Worm (Caenorhabditis elegans) whole organism, mixed stage, embryonic: ENCODE measurements around the gene srg-10.

Experiments
- M03D4.4 ChIP-seq: sonication (generic microtip); optimal IDR thresholded peaks from 2 replicates; lab custom pipeline; 2017; ENCODE audit warnings: mild to moderate bottlenecking, missing genetic modification characterization, missing compliant biosample characterization
- bed-3 ChIP-seq: fragments of 200-800 bp; sonication (Bioruptor generic); optimal IDR thresholded peaks from 3 replicates; lab custom pipeline; 2018; ENCODE audit warnings: mild to moderate bottlenecking, missing genetic modification characterization, moderate library complexity, missing compliant biosample characterization
- blmp-1 ChIP-seq: fragments of 150-350 bp; optimal IDR thresholded peaks from 2 replicates; lab custom pipeline; 2014; ENCODE audit warnings: missing biosample characterization, missing genetic modification characterization
- ceh-39 ChIP-seq: fragments of 150-350 bp; optimal IDR thresholded peaks from 2 replicates; lab custom pipeline; 2014; ENCODE audit warnings: missing biosample characterization, missing genetic modification characterization
- ceh-43 ChIP-seq: fragments of 200-800 bp; sonication (Bioruptor generic); optimal IDR thresholded peaks from 2 replicates; lab custom pipeline; 2018; ENCODE audit warnings: mild to moderate bottlenecking, missing genetic modification characterization, moderate library complexity, missing compliant biosample characterization
- ceh-83 ChIP-seq: fragments of 200-800 bp; sonication (Bioruptor generic); optimal IDR thresholded peaks from 2 replicates; lab custom pipeline; 2018; ENCODE audit warnings: mild to moderate bottlenecking, missing genetic modification characterization, missing compliant biosample characterization
- ces-1 ChIP-seq: fragments of 150-350 bp; optimal IDR thresholded peaks from 2 replicates; lab custom pipeline; 2014; ENCODE audit warnings: missing biosample characterization, missing genetic modification reagents, missing genetic modification characterization
- drap-1 ChIP-seq: fragments of 200-800 bp; sonication (Bioruptor generic); optimal IDR thresholded peaks from 3 replicates; lab custom pipeline; 2018; ENCODE audit warnings: mild to moderate bottlenecking, missing genetic modification characterization, missing compliant biosample characterization
- elt-1 ChIP-seq: sonication (generic microtip); optimal IDR thresholded peaks from 2 replicates; lab custom pipeline; 2017; ENCODE audit warnings: missing genetic modification characterization, mild to moderate bottlenecking, missing compliant biosample characterization, antibody characterized with exemption, moderate library complexity, borderline replicate concordance; ENCODE audit not compliant: insufficient read depth
- elt-3 ChIP-seq: fragments of 150-350 bp; optimal IDR thresholded peaks from 2 replicates; lab custom pipeline; 2014; ENCODE audit warnings: missing biosample characterization, missing genetic modification characterization
- flh-1 ChIP-seq: fragments of 200-800 bp; sonication (Bioruptor generic); optimal IDR thresholded peaks from 2 replicates; lab custom pipeline; 2018; ENCODE audit warnings: mild to moderate bottlenecking, missing genetic modification characterization, moderate library complexity, missing compliant biosample characterization
- ham-2 ChIP-seq: fragments of 200-800 bp; sonication (Bioruptor generic); optimal IDR thresholded peaks from 2 replicates; lab custom pipeline; 2018; ENCODE audit warnings: mild to moderate bottlenecking, missing genetic modification characterization, missing compliant biosample characterization
- lin-13 ChIP-seq: fragments of 150-350 bp; optimal IDR thresholded peaks from 2 replicates; lab custom pipeline; 2014; ENCODE audit warnings: missing biosample characterization, missing genetic modification characterization
- lin-32 ChIP-seq: fragments of 200-800 bp; sonication (Bioruptor generic); optimal IDR thresholded peaks from 2 replicates; lab custom pipeline; 2018; ENCODE audit warnings: mild to moderate bottlenecking, missing genetic modification characterization, missing compliant biosample characterization
- lsy-2 ChIP-seq: fragments of 150-350 bp; optimal IDR thresholded peaks from 2 replicates; lab custom pipeline; 2014; ENCODE audit warnings: missing biosample characterization, missing genetic modification characterization
- mab-5 ChIP-seq: fragments of 150-350 bp; optimal IDR thresholded peaks from 2 replicates; lab custom pipeline; 2014; ENCODE audit warnings: missing biosample characterization, missing genetic modification characterization
- mep-1 ChIP-seq: fragments of 150-350 bp; optimal IDR thresholded peaks from 2 replicates; lab custom pipeline; 2017; ENCODE audit warnings: missing biosample characterization, missing genetic modification reagents, missing genetic modification characterization, inconsistent platforms
- nhr-12 ChIP-seq: fragments of 150-350 bp; optimal IDR thresholded peaks from 2 replicates; lab custom pipeline; 2014; ENCODE audit warnings: missing biosample characterization, missing genetic modification characterization
- nhr-2 ChIP-seq: fragments of 150-350 bp; optimal IDR thresholded peaks from 2 replicates; lab custom pipeline; 2014; ENCODE audit warnings: missing biosample characterization, missing genetic modification characterization
- nhr-237 ChIP-seq: fragments of 150-350 bp; optimal IDR thresholded peaks from 2 replicates; lab custom pipeline; 2014; ENCODE audit warnings: missing biosample characterization, missing genetic modification characterization
- nhr-28 ChIP-seq: fragments of 150-350 bp; optimal IDR thresholded peaks from 2 replicates; lab custom pipeline; 2014; ENCODE audit warnings: missing biosample characterization, missing genetic modification characterization
- nhr-76 ChIP-seq: sonication (generic microtip); optimal IDR thresholded peaks from 2 replicates; lab custom pipeline; 2017; ENCODE audit warnings: missing biosample characterization, missing genetic modification characterization
- sem-2 ChIP-seq: fragments of 200-800 bp; sonication (Bioruptor generic); optimal IDR thresholded peaks from 2 replicates; lab custom pipeline; 2018; ENCODE audit warnings: mild to moderate bottlenecking, missing genetic modification characterization, missing compliant biosample characterization
- snpc-4 ChIP-seq: fragments of 150-350 bp; optimal IDR thresholded peaks from 2 replicates; lab custom pipeline; 2014; ENCODE audit warnings: missing biosample characterization, missing genetic modification characterization
- tbx-8 ChIP-seq: fragments of 200-800 bp; sonication (Bioruptor generic); optimal IDR thresholded peaks from 2 replicates; lab custom pipeline; 2018; ENCODE audit warnings: mild to moderate bottlenecking, missing genetic modification characterization, moderate library complexity, missing compliant biosample characterization
- unc-120 ChIP-seq: sonication (generic microtip); optimal IDR thresholded peaks from 2 replicates; lab custom pipeline; 2017; ENCODE audit warnings: missing genetic modification characterization, missing compliant biosample characterization; ENCODE audit not compliant: poor library complexity, severe bottlenecking
- unc-39 ChIP-seq: fragments of 150-350 bp; optimal IDR thresholded peaks from 2 replicates; lab custom pipeline; 2014; ENCODE audit warnings: missing biosample characterization, missing genetic modification characterization
- unc-62 ChIP-seq: fragments of 150-350 bp; optimal IDR thresholded peaks from 2 replicates; lab custom pipeline; 2014; ENCODE audit warnings: missing biosample characterization, missing genetic modification reagents, missing genetic modification characterization
- zip-8 ChIP-seq: fragments of 150-350 bp; optimal IDR thresholded peaks from 2 replicates; lab custom pipeline; 2014; ENCODE audit warnings: missing biosample characterization, missing genetic modification characterization
- ztf-11 ChIP-seq: fragments of 150-350 bp; optimal IDR thresholded peaks from 2 replicates; lab custom pipeline; 2014; ENCODE audit warnings: missing biosample characterization, missing genetic modification characterization

Gene srg-10

DNA sequence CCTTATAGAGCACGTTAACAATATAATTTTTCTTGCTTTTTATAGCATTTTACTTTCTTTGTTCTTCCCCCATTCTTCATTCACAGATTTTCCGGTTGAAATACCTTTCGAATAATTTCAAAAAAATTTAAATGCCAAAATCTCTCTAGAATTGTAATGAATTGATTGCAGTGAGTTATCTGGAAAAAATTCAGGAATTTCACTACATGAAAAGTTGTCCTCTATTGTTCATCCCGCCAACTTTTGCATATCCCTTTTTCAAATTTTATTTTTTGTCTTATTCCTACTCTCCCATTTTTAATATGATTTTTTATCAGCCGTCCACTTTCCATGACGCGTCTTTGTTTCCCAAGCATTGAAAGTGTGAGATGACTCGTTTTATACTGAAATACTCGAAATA is 24.2 kb upstream of the srg-10 start:
- TF ChIP-seq ceh-43 (GFP tag; lab: Kevin White, UChicago) (no peak), mep-1 (tag; lab: Kevin White, UChicago) (no peak), lsy-2 (tag; lab: Kevin White, UChicago) (no peak), flh-1 (GFP tag; lab: Kevin White, UChicago) (no peak), bed-3 (GFP tag; lab: Kevin White, UChicago) (no peak), lin-13 (tag; lab: Kevin White, UChicago) (no peak), ceh-39 (tag; lab: Kevin White, UChicago) (no peak)
- TF ChIP-seq, all 35 proteins: peak for 0

DNA sequence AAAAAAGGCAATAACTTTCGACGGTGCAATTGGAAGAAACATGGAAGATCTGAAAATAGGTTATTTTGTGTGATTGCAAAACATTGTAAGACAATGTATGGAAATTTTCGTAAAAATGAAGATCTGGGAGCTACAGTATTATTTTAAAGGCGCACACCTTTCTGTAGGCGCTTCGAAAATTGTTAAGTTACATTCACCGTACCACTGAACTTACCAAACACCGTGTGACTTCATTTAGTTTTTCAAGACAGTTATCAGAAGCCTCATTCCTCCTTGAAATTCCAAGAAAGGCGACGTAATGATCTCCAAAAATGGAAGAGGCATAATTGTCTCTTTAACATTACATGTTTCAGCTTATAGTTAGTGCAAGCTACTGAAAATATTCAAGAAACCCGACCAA is 23.7 kb upstream of the srg-10 start:
- TF ChIP-seq M03D4.4 (tag; lab: Kevin White, UChicago) (no peak), zip-8 (tag; lab: Kevin White, UChicago) (no peak), ceh-43 (GFP tag; lab: Kevin White, UChicago) (no peak), ceh-83 (no peak), flh-1 (GFP tag; lab: Kevin White, UChicago) (no peak), nhr-12 (tag; lab: Kevin White, UChicago) (no peak), ces-1 (GFP tag; lab: Kevin White, UChicago) (no peak), nhr-2 (tag; lab: Kevin White, UChicago) (no peak), snpc-4 (tag; lab: Kevin White, UChicago) (no peak), bed-3 (GFP tag; lab: Kevin White, UChicago) (no peak), nhr-28 (no peak), drap-1 (GFP tag; lab: Kevin White, UChicago) (no peak), mab-5 (tag; lab: Kevin White, UChicago) (no peak)

DNA sequence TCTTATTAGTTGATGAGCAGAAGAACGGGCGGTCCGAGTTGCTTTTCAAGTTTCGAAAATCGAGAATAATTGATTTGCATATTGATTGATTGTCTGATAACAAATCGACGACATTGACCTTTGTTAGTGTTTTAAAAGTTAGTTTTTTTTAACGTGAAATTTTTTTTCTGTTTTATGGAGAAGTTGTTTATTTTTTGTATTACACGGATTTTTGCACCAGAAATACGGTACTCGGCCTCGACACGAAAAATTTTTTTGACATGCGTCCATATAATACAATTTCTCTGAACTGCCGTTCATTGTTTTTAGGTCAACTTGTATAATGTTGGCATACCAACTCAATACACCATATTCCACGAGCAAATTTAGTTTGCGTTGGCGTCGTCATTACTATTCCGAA is 22.2 kb upstream of the srg-10 start, which contains the start of gene T23F11.2:
T23F11.2 (minus strand) TSS at position 101 of the 400 bp plus-strand sequence.
- TF ChIP-seq zip-8 (tag; lab: Kevin White, UChicago) (no peak), tbx-8 (GFP tag; lab: Kevin White, UChicago) (no peak), nhr-76 (no peak), unc-39 (tag; lab: Kevin White, UChicago) (no peak)

DNA sequence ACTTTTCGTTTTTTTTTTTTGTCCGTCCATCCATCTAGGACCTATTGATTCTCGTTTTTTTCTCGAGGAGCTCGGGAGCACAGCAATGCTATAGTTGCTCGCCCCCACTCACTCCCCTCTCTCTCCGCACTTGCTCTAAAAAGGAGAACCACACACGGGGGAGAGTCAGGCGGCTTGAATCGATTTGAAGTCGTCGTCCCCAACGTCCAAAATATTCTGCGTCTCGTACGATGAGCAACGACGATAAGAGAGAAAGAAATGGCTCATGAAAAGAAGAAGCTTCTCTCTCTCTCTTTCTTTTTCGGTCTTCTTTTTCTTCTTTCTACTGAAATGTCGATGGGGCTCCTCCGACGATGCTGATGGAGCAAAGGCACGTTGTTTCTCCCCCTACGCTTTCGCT is 21.2 kb upstream of the srg-10 start:
- TF ChIP-seq ces-1 (GFP tag; lab: Kevin White, UChicago) (peak; percentile 70), blmp-1 (no peak)

DNA sequence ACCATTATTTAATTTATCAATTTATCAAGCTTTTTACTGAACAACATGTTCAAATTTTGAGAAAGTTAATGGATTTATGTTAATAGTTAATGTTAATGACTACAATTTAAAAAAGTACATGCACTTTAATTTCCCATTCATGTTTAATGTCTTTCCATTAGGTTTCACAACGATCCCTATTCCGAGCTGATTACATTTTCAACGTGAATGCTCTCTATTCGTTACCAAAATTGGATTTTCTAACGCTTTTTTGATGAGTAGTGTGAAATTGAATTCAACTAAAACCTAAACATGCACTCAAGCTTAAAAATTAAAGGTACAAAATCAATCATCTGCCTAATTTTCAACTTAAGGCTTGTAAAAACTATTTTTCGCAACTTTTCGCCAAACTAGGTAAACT is 20.2 kb upstream of the srg-10 start:
- TF ChIP-seq ces-1 (GFP tag; lab: Kevin White, UChicago): peak; percentile 75
- TF ChIP-seq unc-120: no peak

DNA sequence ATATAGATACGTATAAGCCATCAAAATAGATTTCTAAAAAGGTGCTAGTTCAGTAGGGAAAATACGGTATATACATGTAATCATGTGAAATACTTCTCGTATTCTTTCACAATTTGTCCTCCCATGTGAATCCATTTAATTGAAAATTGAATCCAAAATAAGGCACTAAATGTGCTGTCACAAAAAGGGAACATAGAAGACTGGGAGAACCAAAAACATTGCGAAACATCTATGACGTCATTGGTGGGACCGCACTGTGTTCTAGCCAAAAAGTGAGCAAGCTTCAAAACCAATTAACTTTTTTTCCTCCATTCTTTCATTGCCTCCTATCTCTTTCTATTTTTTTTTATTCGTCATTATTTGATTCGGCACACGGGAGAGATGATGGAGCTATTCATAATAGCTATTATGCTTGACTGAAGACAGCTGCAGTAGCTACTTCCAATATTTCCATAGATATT is 19.2 kb upstream of the srg-10 start, which contains the start of gene cdka-1:
cdka-1 (plus strand) TSS at position 411 of the 461 bp plus-strand sequence.
- no peak for TF ChIP-seq nhr-12 (tag; lab: Kevin White, UChicago)
- TF ChIP-seq elt-1: no peak
- no peak for TF ChIP-seq unc-120
- no peak for TF ChIP-seq nhr-2 (tag; lab: Kevin White, UChicago)
- no peak for TF ChIP-seq sem-2
- TF ChIP-seq ham-2 (GFP tag; lab: Kevin White, UChicago): no peak
- TF ChIP-seq ces-1 (GFP tag; lab: Kevin White, UChicago): peak; percentile 16
- no peak for TF ChIP-seq bed-3 (GFP tag; lab: Kevin White, UChicago)
- TF ChIP-seq lin-32: no peak
- TF ChIP-seq, all 35 proteins: peak for 1

DNA sequence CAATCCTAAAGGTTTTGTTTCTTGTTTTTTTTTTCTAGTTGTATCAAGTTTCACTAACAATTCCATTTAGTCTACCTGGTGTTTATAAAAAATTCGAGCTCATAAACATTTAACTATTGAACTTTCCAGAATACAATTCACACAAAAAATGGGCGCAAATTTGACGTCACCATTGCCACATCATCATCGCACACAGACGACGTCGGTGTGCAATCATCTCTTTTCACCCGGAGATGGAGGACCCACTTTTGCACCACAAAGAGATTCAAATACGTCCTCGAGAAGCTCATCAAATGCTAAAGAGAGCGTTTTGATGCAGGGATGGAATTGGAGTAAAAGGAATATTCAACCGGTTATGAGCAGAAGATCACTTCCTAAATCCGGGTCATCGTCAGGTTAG is 18.1 kb upstream of the srg-10 start:
- TF ChIP-seq ces-1 (GFP tag; lab: Kevin White, UChicago) (no peak), zip-8 (tag; lab: Kevin White, UChicago) (no peak), flh-1 (GFP tag; lab: Kevin White, UChicago) (no peak), lin-32 (no peak), M03D4.4 (tag; lab: Kevin White, UChicago) (no peak), nhr-237 (tag; lab: Kevin White, UChicago) (no peak), nhr-28 (no peak), unc-62 (no peak), elt-3 (tag; lab: Kevin White, UChicago) (no peak), unc-120 (no peak), ztf-11 (no peak), lin-13 (tag; lab: Kevin White, UChicago) (no peak)
